Fruit fly (Drosophila melanogaster): ENCODE measurements around the gene CG15564.

Gene CG15564

dm6 chr3R:31225043-31225681, 10.0 kb downstream of the CG15564 start (continued):
- 0 out of 3 replicates have a peak, but pooled peaks have one; percentile 14 for TF ChIP-seq sr (GFP tag; IDR thresholded peaks at IDR 0.05)
- no peak for TF ChIP-seq fu2 (GFP tag; optimal IDR thresholded peaks at IDR 0.05)
- TF ChIP-seq CG10366 (GFP tag; IDR thresholded peaks at IDR 0.05), result peak; percentile 72
- TF ChIP-seq CG2199 (GFP tag; IDR thresholded peaks at IDR 0.05), result 0 out of 3 replicates have a peak, but pooled peaks have one; percentile 32
- TF ChIP-seq crol (GFP tag; IDR thresholded peaks at IDR 0.05), result peak; percentile 74
- TF ChIP-seq CG8089 (GFP tag; optimal IDR thresholded peaks at IDR 0.05), result no peak
- peak; percentile 72 for TF ChIP-seq CG6254 (GFP tag; optimal IDR thresholded peaks at IDR 0.05)
- TF ChIP-seq fd3F (GFP tag; optimal IDR thresholded peaks at IDR 0.05), result no peak
- 0 out of 3 replicates have a peak, but pooled peaks have one; percentile 39 for TF ChIP-seq CG11456 (GFP tag; IDR thresholded peaks at IDR 0.05)

dm6 chr3R:31223971-31224860, 10.9 kb downstream of the CG15564 start:
- TF ChIP-seq Pdp1 (GFP tag; optimal IDR thresholded peaks at IDR 0.05) (peak in 1 of 2 experiments; percentile 22), run (tag; optimal IDR thresholded peaks at IDR 0.05) (no peak), CG15479 (GFP tag; optimal IDR thresholded peaks at IDR 0.05) (peak; percentile 64), CG18619 (GFP tag; optimal IDR thresholded peaks at IDR 0.05) (no peak), CG2678 (tag; optimal IDR thresholded peaks at IDR 0.05) (no peak), Dip2 (GFP tag; IDR thresholded peaks at IDR 0.05) (no peak), ash1 (GFP tag; optimal IDR thresholded peaks at IDR 0.05) (no peak), CG13287 (GFP tag; IDR thresholded peaks at IDR 0.05; ENCODE audit: partially characterized antibody) (no peak), CoRest (tag; optimal IDR thresholded peaks at IDR 0.05) (no peak), ara (GFP tag; IDR thresholded peaks at IDR 0.05) (no peak), Adf1 (GFP tag; IDR thresholded peaks at IDR 0.05) (no peak), aop (GFP tag; IDR thresholded peaks at IDR 0.05) (no peak), CG11093 (GFP tag; IDR thresholded peaks at IDR 0.05) (no peak), CG6689 (GFP tag; IDR thresholded peaks at IDR 0.05) (no peak), sc (optimal IDR thresholded peaks at IDR 0.05) (no peak), sc (GFP tag; optimal IDR thresholded peaks at IDR 0.05) (no peak), sug (tag; optimal IDR thresholded peaks at IDR 0.05) (peak; percentile 48), trh (GFP tag; optimal IDR thresholded peaks at IDR 0.05) (no peak), grau (tag; optimal IDR thresholded peaks at IDR 0.05) (no peak), CG34376 (GFP tag; optimal IDR thresholded peaks at IDR 0.05) (peak; percentile 41), Dll (GFP tag; IDR thresholded peaks at IDR 0.05; ENCODE audit: partially characterized antibody) (0 out of 4 replicates have a peak, but pooled peaks have one; percentile 1), E2f1 (GFP tag; IDR thresholded peaks at IDR 0.05) (no peak), Med (GFP tag) (peak; percentile 62), CG17328 (GFP tag; IDR thresholded peaks at IDR 0.05) (no peak), CG12219 (GFP tag; optimal IDR thresholded peaks at IDR 0.05) (no peak), Dfd (GFP tag; optimal IDR thresholded peaks at IDR 0.05) (no peak), mirr (GFP tag; optimal IDR thresholded peaks at IDR 0.05) (peak; percentile 19), CG12155 (GFP tag; optimal IDR thresholded peaks at IDR 0.05) (no peak), CG32772 (GFP tag; IDR thresholded peaks at IDR 0.05) (no peak), bigmax (GFP tag; optimal IDR thresholded peaks at IDR 0.05) (no peak), Fer3 (tag; optimal IDR thresholded peaks at IDR 0.05) (no peak), CG18011 (GFP tag; optimal IDR thresholded peaks at IDR 0.05) (no peak), CG1602 (GFP tag; optimal IDR thresholded peaks at IDR 0.05) (no peak), twi (tag; optimal IDR thresholded peaks at IDR 0.05) (peak; percentile 49), CG7556 (GFP tag; optimal IDR thresholded peaks at IDR 0.05) (no peak), Spps (tag; optimal IDR thresholded peaks at IDR 0.05) (no peak), CG7928 (GFP tag; optimal IDR thresholded peaks at IDR 0.05) (no peak), B-H1 (GFP tag; IDR thresholded peaks at IDR 0.05) (no peak)

Measured in whole organism, embryonic.